Worm (Caenorhabditis elegans): ENCODE data around the gene apl-1.

- TF ChIP-seq pqm-1 (tag; optimal IDR thresholded peaks at IDR 0.05) (no peak), F13H6.1 (tag; optimal IDR thresholded peaks at IDR 0.05) (no peak), nhr-11 (tag; optimal IDR thresholded peaks at IDR 0.05) (no peak), nfya-1 (tag; optimal IDR thresholded peaks at IDR 0.05) (no peak), dve-1 (tag; optimal IDR thresholded peaks at IDR 0.05) (no peak), fkh-10 (GFP tag; optimal IDR thresholded peaks at IDR 0.05) (no peak), dmd-4 (tag; optimal IDR thresholded peaks at IDR 0.05; ENCODE audit: borderline replicate concordance) (no peak), pros-1 (tag; optimal IDR thresholded peaks at IDR 0.05) (no peak), ceh-6 (GFP tag; optimal IDR thresholded peaks at IDR 0.05) (no peak)
These were observed 25.7 kb upstream of the apl-1 start for ce11 chrX:5142403-5142802.

All from whole organism, late embryonic.